ENCODE assay signal across 1 fruit fly cellular context in genomic region chr3L:19663605-19664230, dm6.
TF ChIP-seq lines count a peak whose summit lies in the region.

TSS of gene tey (minus strand) at chr3L:19664104.

TF ChIP-seq in whole organism, embryonic, 481 proteins besides CTCF, POLR2A, EP300 and RAD21 (continued from another document):
- TF ChIP-seq gem (tag; optimal IDR thresholded peaks at IDR 0.05; lab: Kevin White, UChicago): no peak
- TF ChIP-seq gcm (GFP tag; optimal IDR thresholded peaks at IDR 0.05; lab: Kevin White, UChicago): peak; percentile 43
- no peak for TF ChIP-seq Drgx (GFP tag; IDR thresholded peaks at IDR 0.05; lab: Robert Waterston, UW)
- TF ChIP-seq Hmr (GFP tag; optimal IDR thresholded peaks at IDR 0.05; lab: Kevin White, UChicago): no peak
- peak; percentile 43 for TF ChIP-seq pros (GFP tag; optimal IDR thresholded peaks at IDR 0.05; lab: Kevin White, UChicago)
- TF ChIP-seq p53 (GFP tag; optimal IDR thresholded peaks at IDR 0.05; lab: Kevin White, UChicago): no peak
- no peak for TF ChIP-seq emc (GFP tag; optimal IDR thresholded peaks at IDR 0.05; lab: Kevin White, UChicago)
- TF ChIP-seq CG10321 (GFP tag; IDR thresholded peaks at IDR 0.05; lab: Robert Waterston, UW): peak; percentile 96
- TF ChIP-seq Atf3 (GFP tag; optimal IDR thresholded peaks at IDR 0.05; lab: Kevin White, UChicago): no peak
- TF ChIP-seq CG32767 (GFP tag; IDR thresholded peaks at IDR 0.05; lab: Robert Waterston, UW): 0 out of 2 replicates have a peak, but pooled peaks have one; percentile 14
- TF ChIP-seq CG14014 (GFP tag; IDR thresholded peaks at IDR 0.05; lab: Robert Waterston, UW): no peak
- peak; percentile 16; the same call in 1 of the 2 replicates for TF ChIP-seq Bgb (GFP tag; IDR thresholded peaks at IDR 0.05; lab: Robert Waterston, UW; ENCODE audit: partially characterized antibody)
- TF ChIP-seq pan (optimal IDR thresholded peaks at IDR 0.05; lab: Kevin White, UChicago): no peak
- TF ChIP-seq pan (GFP tag; optimal IDR thresholded peaks at IDR 0.05 in 1 of 2, IDR thresholded peaks at IDR 0.05 in 1 of 2): peak in 1 of 2 experiments; percentile 39
- TF ChIP-seq CG34224 (GFP tag; IDR thresholded peaks at IDR 0.05; lab: Robert Waterston, UW; ENCODE audit: partially characterized antibody): 0 out of 3 replicates have a peak, but pooled peaks have one; percentile 29
- peak in 1 of 2 experiments; percentile 2 for TF ChIP-seq tll (GFP tag; optimal IDR thresholded peaks at IDR 0.05; lab: Kevin White, UChicago)
- TF ChIP-seq CG7271 (tag; optimal IDR thresholded peaks at IDR 0.05; lab: Kevin White, UChicago): peak; percentile 11
- no peak for TF ChIP-seq CG14441 (GFP tag; IDR thresholded peaks at IDR 0.05; lab: Robert Waterston, UW)
- TF ChIP-seq Jarid2 (GFP tag; optimal IDR thresholded peaks at IDR 0.05; lab: Kevin White, UChicago): peak; percentile 83
- peak; percentile 37 for TF ChIP-seq ac (GFP tag; optimal IDR thresholded peaks at IDR 0.05; lab: Kevin White, UChicago)
- no peak for TF ChIP-seq toy (GFP tag; IDR thresholded peaks at IDR 0.05; lab: Robert Waterston, UW)
- peak; percentile 90 for TF ChIP-seq CG17385 (GFP tag; optimal IDR thresholded peaks at IDR 0.05; lab: Kevin White, UChicago)
- TF ChIP-seq twi (tag; optimal IDR thresholded peaks at IDR 0.05; lab: Kevin White, UChicago): peak; percentile 12
- TF ChIP-seq ewg (GFP tag; optimal IDR thresholded peaks at IDR 0.05; lab: Kevin White, UChicago): peak; percentile 64
- TF ChIP-seq kah (GFP tag; optimal IDR thresholded peaks at IDR 0.05; lab: Kevin White, UChicago): no peak
- 0 out of 4 replicates have a peak, but pooled peaks have one; percentile 36 for TF ChIP-seq chinmo (GFP tag; IDR thresholded peaks at IDR 0.05; lab: Robert Waterston, UW; ENCODE audit: partially characterized antibody)
- TF ChIP-seq CG5953 (GFP tag; IDR thresholded peaks at IDR 0.05; lab: Robert Waterston, UW): no peak
- TF ChIP-seq disco-r (GFP tag; optimal IDR thresholded peaks at IDR 0.05; lab: Kevin White, UChicago): no peak
- TF ChIP-seq sqz (GFP tag; optimal IDR thresholded peaks at IDR 0.05; lab: Kevin White, UChicago): no peak
- no peak for TF ChIP-seq Lim3 (GFP tag; IDR thresholded peaks at IDR 0.05; lab: Robert Waterston, UW)
- TF ChIP-seq nerfin-2 (GFP tag; IDR thresholded peaks at IDR 0.05; lab: Robert Waterston, UW; ENCODE audit: partially characterized antibody): peak; percentile 13; the same call in 1 of the 2 replicates
- peak; percentile 8 for TF ChIP-seq Med (GFP tag; lab: Kevin White, UChicago)
- TF ChIP-seq CG12744 (GFP tag; optimal IDR thresholded peaks at IDR 0.05; lab: Kevin White, UChicago): no peak
- TF ChIP-seq CG9437 (GFP tag; optimal IDR thresholded peaks at IDR 0.05; lab: Kevin White, UChicago): no peak
- TF ChIP-seq lov (optimal IDR thresholded peaks at IDR 0.05; lab: Kevin White, UChicago): no peak
- TF ChIP-seq lov (GFP tag; IDR thresholded peaks at IDR 0.05; lab: Robert Waterston, UW): 0 out of 3 replicates have a peak, but pooled peaks have one; percentile 11
- peak; percentile 31 for TF ChIP-seq sens (GFP tag; lab: Kevin White, UChicago)
- TF ChIP-seq phol (tag; optimal IDR thresholded peaks at IDR 0.05; lab: Kevin White, UChicago): peak; percentile 25
- TF ChIP-seq CG17802 (tag; optimal IDR thresholded peaks at IDR 0.05; lab: Kevin White, UChicago): no peak
- no peak for TF ChIP-seq D19B (GFP tag; optimal IDR thresholded peaks at IDR 0.05; lab: Kevin White, UChicago)
- TF ChIP-seq Nf-YC (tag; optimal IDR thresholded peaks at IDR 0.05; lab: Kevin White, UChicago): peak; percentile 99
- peak; percentile 91 for TF ChIP-seq Nf-YA (GFP tag; IDR thresholded peaks at IDR 0.05; lab: Robert Waterston, UW)
- peak; percentile 5 for TF ChIP-seq CG17829 (tag; optimal IDR thresholded peaks at IDR 0.05; lab: Kevin White, UChicago)
- TF ChIP-seq zen2 (GFP tag; IDR thresholded peaks at IDR 0.05; lab: Robert Waterston, UW; ENCODE audit: partially characterized antibody): 0 out of 3 replicates have a peak, but pooled peaks have one; percentile 37
- no peak for TF ChIP-seq tio (GFP tag; optimal IDR thresholded peaks at IDR 0.05; lab: Kevin White, UChicago)
- no peak for TF ChIP-seq esg (GFP tag; conservative IDR thresholded peaks at IDR 0.05; lab: Robert Waterston, UW)
- TF ChIP-seq eyg (GFP tag; optimal IDR thresholded peaks at IDR 0.05; lab: Kevin White, UChicago): no peak
- no peak for TF ChIP-seq CG17912 (GFP tag; optimal IDR thresholded peaks at IDR 0.05; lab: Kevin White, UChicago)
- peak; percentile 27 for TF ChIP-seq nerfin-1 (tag; optimal IDR thresholded peaks at IDR 0.05; lab: Kevin White, UChicago)
- TF ChIP-seq CG4360 (GFP tag; IDR thresholded peaks at IDR 0.05; lab: Robert Waterston, UW): peak; percentile 94
- peak; percentile 29 for TF ChIP-seq zen (tag; optimal IDR thresholded peaks at IDR 0.05; lab: Kevin White, UChicago)
- peak; percentile 1 for TF ChIP-seq abd-A (tag; optimal IDR thresholded peaks at IDR 0.05; lab: Kevin White, UChicago)
- TF ChIP-seq sens-2 (GFP tag; IDR thresholded peaks at IDR 0.05; lab: Robert Waterston, UW): no peak
- TF ChIP-seq Opbp (GFP tag; IDR thresholded peaks at IDR 0.05; lab: Robert Waterston, UW; ENCODE audit: partially characterized antibody): 0 out of 3 replicates have a peak, but pooled peaks have one; percentile 20
- peak; percentile 75 for TF ChIP-seq crol (GFP tag; IDR thresholded peaks at IDR 0.05; lab: Robert Waterston, UW)
- peak; percentile 19 for TF ChIP-seq cg (GFP tag; optimal IDR thresholded peaks at IDR 0.05; lab: Kevin White, UChicago)
- TF ChIP-seq insv (GFP tag; optimal IDR thresholded peaks at IDR 0.05; lab: Kevin White, UChicago): peak in 1 of 2 experiments; percentile 79
- TF ChIP-seq hb (GFP tag; IDR thresholded peaks at IDR 0.05; lab: Robert Waterston, UW; ENCODE audit: partially characterized antibody): no peak
- TF ChIP-seq cad (GFP tag; optimal IDR thresholded peaks at IDR 0.05; lab: Kevin White, UChicago): no peak
- no peak for TF ChIP-seq Fer3 (tag; optimal IDR thresholded peaks at IDR 0.05; lab: Kevin White, UChicago)
- TF ChIP-seq nom (GFP tag; optimal IDR thresholded peaks at IDR 0.05; lab: Kevin White, UChicago): peak; percentile 12
